Fruit fly (Drosophila melanogaster): ENCODE measurements around the gene CG17544.

DNA sequence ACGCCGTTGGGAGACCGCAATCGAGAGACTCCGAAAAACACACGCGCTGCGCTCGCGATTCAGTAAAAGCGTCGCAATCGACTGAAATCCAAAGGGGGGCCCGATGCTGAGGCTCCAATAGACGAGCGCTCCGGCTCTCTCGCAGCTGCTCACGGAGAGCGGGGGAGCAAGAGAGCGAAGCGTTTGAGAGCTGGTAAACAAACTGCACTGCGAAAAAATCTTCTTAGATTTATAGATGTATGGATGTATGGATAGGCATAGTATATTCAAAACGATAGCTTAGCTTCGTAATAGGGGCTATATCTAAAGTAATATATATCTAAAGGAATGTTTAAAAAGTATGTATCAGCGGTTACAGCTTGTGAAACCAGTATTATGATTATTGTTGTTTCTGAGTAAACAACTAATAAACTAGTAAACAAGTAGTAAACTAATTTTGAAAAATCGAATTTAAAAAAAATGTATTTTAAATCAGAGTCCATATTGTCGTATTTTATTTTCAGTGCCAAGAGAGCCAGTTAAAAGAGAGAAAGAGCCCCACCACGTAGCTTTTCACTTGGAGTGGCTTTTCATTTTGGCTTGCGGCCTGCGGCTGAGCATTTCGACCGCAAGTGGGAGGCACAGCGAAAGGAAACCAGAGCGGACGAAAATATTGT lies 25.3 kb upstream of the CG17544 start, which contains the start of the genes Alp12 and CG13085:
- TF ChIP-seq Dll (optimal IDR thresholded peaks at IDR 0.05) (no peak), CG8478 (optimal IDR thresholded peaks at IDR 0.05) (no peak)

Measured in whole organism.